Worm (Caenorhabditis elegans) whole organism, young adult: ENCODE data around the gene C38H2.3.

ENCODE experiments used
- B0035.1 ChIP-seq: sonication (generic microtip); optimal IDR thresholded peaks from 2 replicates; lab custom pipeline; 2016; ENCODE audit warnings: missing genetic modification characterization, mild to moderate bottlenecking, missing compliant biosample characterization, missing genotype, missing genetic modification reagents
- B0261.1 ChIP-seq: sonication (generic microtip); optimal IDR thresholded peaks from 2 replicates; lab custom pipeline; 2016; ENCODE audit warnings: mild to moderate bottlenecking, missing genetic modification characterization, moderate library complexity, missing compliant biosample characterization
- B0336.3 ChIP-seq: fragments of 200-800 bp; sonication (Bioruptor generic); IDR thresholded peaks from 2 replicates; pipeline ENCODE4 v1.3.6; 2022; ENCODE audit warnings: missing genetic modification characterization, missing compliant biosample characterization
- D2030.7 ChIP-seq: fragments of 200-800 bp; sonication (Bioruptor generic); IDR thresholded peaks from 2 replicates; pipeline ENCODE4 v1.3.6; 2022; ENCODE audit warnings: missing genetic modification reagents, missing genetic modification characterization, missing compliant biosample characterization
- F23B12.7 ChIP-seq: sonication (generic microtip); optimal IDR thresholded peaks from 2 replicates; lab custom pipeline; 2017; ENCODE audit warnings: missing genetic modification characterization, mild to moderate bottlenecking, missing compliant biosample characterization, antibody characterized with exemption, moderate library complexity; ENCODE audit not compliant: insufficient read depth
- F57A8.1 ChIP-seq: fragments of 200-800 bp; sonication (Bioruptor generic); optimal IDR thresholded peaks from 2 replicates; lab custom pipeline; 2018; ENCODE audit warnings: mild to moderate bottlenecking, missing genetic modification characterization, moderate library complexity, missing compliant biosample characterization
- Y67H2A.10 ChIP-seq: fragments of 200-800 bp; sonication (Bioruptor generic); conservative IDR thresholded peaks from 2 replicates; pipeline ENCODE4 v1.3.6; 2022; ENCODE audit warnings: missing genetic modification reagents, missing genetic modification characterization, missing compliant biosample characterization
- akir-1 ChIP-seq: fragments of 200-800 bp; sonication (Bioruptor generic); optimal IDR thresholded peaks from 2 replicates; lab custom pipeline; 2018; ENCODE audit warnings: mild to moderate bottlenecking, missing genetic modification characterization, moderate library complexity, missing compliant biosample characterization
- ama-1 ChIP-seq, 3 experiments: fragments of 150-350 bp in 1 of 3; sonication (generic microtip) in 2 of 3; optimal IDR thresholded peaks; 2 replicates each; lab custom pipeline; 2014 to 2018; ENCODE audit warnings: missing biosample characterization in 2 of 3, missing genetic modification characterization in 2 of 3, missing genetic modification reagents in 2 of 3
- athp-1 ChIP-seq: sonication (generic microtip); optimal IDR thresholded peaks from 2 replicates; lab custom pipeline; 2017; ENCODE audit warnings: mild to moderate bottlenecking, missing genetic modification characterization, missing compliant biosample characterization
- attf-3 ChIP-seq: fragments of 200-800 bp; sonication (Bioruptor generic); conservative IDR thresholded peaks from 2 replicates; pipeline ENCODE4 v1.3.6; 2022; ENCODE audit warnings: missing genetic modification reagents, missing genetic modification characterization, missing compliant biosample characterization
- attf-6 ChIP-seq: fragments of 200-800 bp; sonication (Bioruptor generic); IDR thresholded peaks from 2 replicates; pipeline ENCODE4 v1.3.6; 2022; ENCODE audit warnings: missing genetic modification reagents, missing genetic modification characterization, missing compliant biosample characterization
- bed-1 ChIP-seq: fragments of 200-800 bp; sonication (Bioruptor generic); IDR thresholded peaks from 2 replicates; pipeline ENCODE4 v1.3.6; 2022; ENCODE audit warnings: missing genetic modification reagents, missing genetic modification characterization, missing compliant biosample characterization
- bed-2 ChIP-seq: fragments of 200-800 bp; sonication (Bioruptor generic); IDR thresholded peaks from 2 replicates; pipeline ENCODE4 v1.3.6; 2022; ENCODE audit warnings: missing genetic modification reagents, missing genetic modification characterization, missing compliant biosample characterization
- cebp-1 ChIP-seq, 2 experiments: fragments of 200-800 bp in 1 of 2; sonication (Bioruptor generic) in 1 of 2; sonication (generic microtip) in 1 of 2; IDR thresholded peaks in 1 of 2; optimal IDR thresholded peaks in 1 of 2; 2 replicates each; pipeline versions ENCODE4 v1.3.6 to Lab custom; 2017 to 2022; ENCODE audit warnings: missing compliant biosample characterization in 2 of 2, missing genetic modification characterization in 2 of 2, mild to moderate bottlenecking in 1 of 2, missing genetic modification reagents in 1 of 2, moderate library complexity in 1 of 2
- ceh-27 ChIP-seq: fragments of 200-800 bp; sonication (Bioruptor generic); optimal IDR thresholded peaks from 2 replicates; lab custom pipeline; 2018; ENCODE audit warnings: mild to moderate bottlenecking, missing genetic modification characterization, moderate library complexity, missing compliant biosample characterization
- ceh-40 ChIP-seq: fragments of 200-800 bp; sonication (Bioruptor generic); IDR thresholded peaks from 2 replicates; pipeline ENCODE4 v1.3.6; 2022; ENCODE audit warnings: missing genetic modification characterization, missing compliant biosample characterization
- chd-7 ChIP-seq: sonication (generic microtip); optimal IDR thresholded peaks from 2 replicates; lab custom pipeline; 2016; ENCODE audit warnings: mild to moderate bottlenecking, missing genetic modification characterization, moderate library complexity, missing compliant biosample characterization
- dox-1 ChIP-seq: fragments of 200-800 bp; sonication (Bioruptor generic); IDR thresholded peaks from 2 replicates; pipeline ENCODE4 v1.3.6; 2022; ENCODE audit warnings: missing genetic modification reagents, missing genetic modification characterization, missing compliant biosample characterization
- dpl-1 ChIP-seq: fragments of 150-350 bp; optimal IDR thresholded peaks from 2 replicates; lab custom pipeline; 2014; ENCODE audit warnings: missing biosample characterization, missing genetic modification reagents, missing genetic modification characterization
- egl-18 ChIP-seq: fragments of 200-800 bp; sonication (Bioruptor generic); IDR thresholded peaks from 2 replicates; pipeline ENCODE4 v1.3.6; 2022; ENCODE audit warnings: missing genetic modification reagents, missing genetic modification characterization, missing compliant biosample characterization
- him-1 ChIP-seq: sonication (generic microtip); optimal IDR thresholded peaks from 2 replicates; lab custom pipeline; 2016; ENCODE audit warnings: missing genotype, missing genetic modification reagents, missing genetic modification characterization, missing compliant biosample characterization
- hsf-1 ChIP-seq: fragments of 200-800 bp; sonication (Bioruptor generic); IDR thresholded peaks from 2 replicates; pipeline ENCODE4 v1.3.6; 2022; ENCODE audit warnings: missing genetic modification reagents, missing genetic modification characterization, missing compliant biosample characterization
- lag-1 ChIP-seq: fragments of 200-800 bp; sonication (Bioruptor generic); IDR thresholded peaks from 2 replicates; pipeline ENCODE4 v1.3.6; 2022; ENCODE audit warnings: missing genetic modification reagents, missing genetic modification characterization, missing compliant biosample characterization
- let-607 ChIP-seq, 2 experiments: fragments of 200-800 bp in 1 of 2; sonication (Bioruptor generic) in 1 of 2; sonication (generic microtip) in 1 of 2; optimal IDR thresholded peaks; 2 replicates each; lab custom pipeline; 2016 to 2018; ENCODE audit warnings: mild to moderate bottlenecking in 2 of 2, missing compliant biosample characterization in 2 of 2, missing genetic modification characterization in 2 of 2, moderate library complexity in 2 of 2, missing genotype in 1 of 2
- lin-40 ChIP-seq: sonication (generic microtip); optimal IDR thresholded peaks from 2 replicates; lab custom pipeline; 2016; ENCODE audit warnings: missing genetic modification characterization, mild to moderate bottlenecking, missing compliant biosample characterization, missing genotype, missing genetic modification reagents
- lin-54 ChIP-seq: fragments of 200-800 bp; sonication (Bioruptor generic); optimal IDR thresholded peaks from 2 replicates; lab custom pipeline; 2018; ENCODE audit warnings: mild to moderate bottlenecking, missing genetic modification characterization, missing compliant biosample characterization
- nfya-2 ChIP-seq: fragments of 200-800 bp; sonication (Bioruptor generic); IDR thresholded peaks from 2 replicates; pipeline ENCODE4 v1.3.6; 2022; ENCODE audit warnings: missing genetic modification reagents, missing genetic modification characterization, missing compliant biosample characterization
- nfyb-1 ChIP-seq: fragments of 200-800 bp; sonication (Bioruptor generic); IDR thresholded peaks from 2 replicates; pipeline ENCODE4 v1.3.6; 2022; ENCODE audit warnings: missing genetic modification reagents, missing genetic modification characterization, missing compliant biosample characterization
- nhr-120 ChIP-seq: fragments of 200-800 bp; sonication (Bioruptor generic); IDR thresholded peaks from 2 replicates; pipeline ENCODE4 v1.3.6; 2022; ENCODE audit warnings: missing genetic modification characterization, missing compliant biosample characterization
- nhr-179 ChIP-seq: sonication (generic microtip); optimal IDR thresholded peaks from 2 replicates; lab custom pipeline; 2016; ENCODE audit warnings: mild to moderate bottlenecking, missing genetic modification characterization, missing compliant biosample characterization
- nhr-27 ChIP-seq: fragments of 200-800 bp; sonication (Bioruptor generic); optimal IDR thresholded peaks from 2 replicates; lab custom pipeline; 2018; ENCODE audit warnings: mild to moderate bottlenecking, missing genetic modification characterization, moderate library complexity, missing compliant biosample characterization
- nhr-80 ChIP-seq: sonication (generic microtip); optimal IDR thresholded peaks from 2 replicates; lab custom pipeline; 2016; ENCODE audit warnings: missing genetic modification characterization, missing compliant biosample characterization
- rec-8 ChIP-seq, 2 experiments: sonication (generic microtip); optimal IDR thresholded peaks; 2 replicates each; lab custom pipeline; 2016; ENCODE audit warnings: mild to moderate bottlenecking in 2 of 2, missing genetic modification characterization in 2 of 2, missing genetic modification reagents in 2 of 2, missing genotype in 2 of 2, missing biosample characterization in 1 of 2, missing compliant biosample characterization in 1 of 2, moderate library complexity in 1 of 2
- repo-1 ChIP-seq: sonication (generic microtip); optimal IDR thresholded peaks from 2 replicates; lab custom pipeline; 2017; ENCODE audit warnings: mild to moderate bottlenecking, missing genetic modification characterization, missing compliant biosample characterization
- rpc-1 ChIP-seq, 2 experiments: fragments of 150-350 bp in 1 of 2; sonication (generic microtip) in 1 of 2; optimal IDR thresholded peaks; 2 replicates each; lab custom pipeline; 2014 to 2018; ENCODE audit warnings: missing biosample characterization in 1 of 2, missing genetic modification characterization in 1 of 2, missing genetic modification reagents in 1 of 2, missing genotype in 1 of 2
- snpc-1.3 ChIP-seq: sonication (generic microtip); optimal IDR thresholded peaks from 2 replicates; lab custom pipeline; 2017; ENCODE audit warnings: missing genetic modification characterization, mild to moderate bottlenecking, missing compliant biosample characterization, antibody characterized with exemption, moderate library complexity, missing genotype, missing genetic modification reagents; ENCODE audit not compliant: insufficient read depth
- snpc-4 ChIP-seq, 5 experiments: fragments of 150-350 bp in 1 of 5; sonication (generic microtip) in 4 of 5; optimal IDR thresholded peaks; 2 replicates each; lab custom pipeline; 2014 to 2018; ENCODE audit warnings: missing genetic modification characterization in 5 of 5, missing biosample characterization in 3 of 5, antibody characterized with exemption in 2 of 5, mild to moderate bottlenecking in 2 of 5, missing compliant biosample characterization in 2 of 5, missing genotype in 2 of 5, moderate library complexity in 2 of 5, missing genetic modification reagents in 1 of 5
- tbp1 ChIP-seq: fragments of 200-800 bp; sonication (Bioruptor generic); optimal IDR thresholded peaks from 2 replicates; lab custom pipeline; 2018; ENCODE audit warnings: mild to moderate bottlenecking, missing genetic modification characterization, missing compliant biosample characterization
- unc-62 ChIP-seq: fragments of 150-350 bp; optimal IDR thresholded peaks from 2 replicates; lab custom pipeline; 2014; ENCODE audit warnings: missing biosample characterization, missing genetic modification reagents, missing genetic modification characterization
- zim-3 ChIP-seq: sonication (generic microtip); optimal IDR thresholded peaks from 2 replicates; lab custom pipeline; 2017; ENCODE audit warnings: mild to moderate bottlenecking, missing genetic modification characterization, moderate library complexity, missing compliant biosample characterization
- ztf-22 ChIP-seq: fragments of 200-800 bp; sonication (Bioruptor generic); optimal IDR thresholded peaks from 2 replicates; lab custom pipeline; 2018; ENCODE audit warnings: mild to moderate bottlenecking, missing genetic modification characterization, moderate library complexity, missing compliant biosample characterization
- ztf-25 ChIP-seq: fragments of 200-800 bp; sonication (Bioruptor generic); IDR thresholded peaks from 2 replicates; pipeline ENCODE4 v1.3.6; 2022; ENCODE audit warnings: missing genetic modification reagents, missing genetic modification characterization, missing compliant biosample characterization
- ztf-26 ChIP-seq: sonication (generic microtip); optimal IDR thresholded peaks from 2 replicates; lab custom pipeline; 2017; ENCODE audit warnings: missing genetic modification characterization, missing compliant biosample characterization
- ztf-6 ChIP-seq: fragments of 200-800 bp; sonication (Bioruptor generic); IDR thresholded peaks from 2 replicates; pipeline ENCODE4 v1.3.6; 2022; ENCODE audit warnings: missing genetic modification reagents, missing genetic modification characterization, missing compliant biosample characterization

C38H2.3 gene

ce11 chrIII:10407198-10407663 lies 20.9 kb upstream of the C38H2.3 start, which contains the start of gene hat-1:
Gene hat-1 (minus strand): TSS chrIII:10407248.
- TF ChIP-seq lin-54 (GFP tag; lab: Kevin White, UChicago) = peak; percentile 96
- TF ChIP-seq egl-18 = 0 out of 2 replicates have a peak, but pooled peaks have one; percentile 53
- peak; percentile 99 for TF ChIP-seq dox-1 (GFP tag; lab: Robert Waterston, UW)
- TF ChIP-seq rpc-1 (optimal IDR thresholded peaks at IDR 0.05; lab: Kevin White, UChicago) = no peak
- no peak for TF ChIP-seq rpc-1 (tag; optimal IDR thresholded peaks at IDR 0.05; lab: Kevin White, UChicago)
- TF ChIP-seq bed-1 (GFP tag; lab: Robert Waterston, UW) = no peak
- no peak for TF ChIP-seq nfya-2 (GFP tag; lab: Robert Waterston, UW)
- TF ChIP-seq attf-3 (GFP tag; lab: Robert Waterston, UW) = no peak; the same call in 1 of the 2 replicates
- TF ChIP-seq snpc-4 (GFP tag; optimal IDR thresholded peaks at IDR 0.05; lab: Kevin White, UChicago) = peak; percentile 56
- TF ChIP-seq snpc-4 (tag; optimal IDR thresholded peaks at IDR 0.05; lab: Kevin White, UChicago) = peak in 3 of 4 experiments; percentile 79 to 86 (median 80)
- no peak for TF ChIP-seq ama-1 (optimal IDR thresholded peaks at IDR 0.05; lab: Kevin White, UChicago)
- TF ChIP-seq ama-1 (GFP tag; optimal IDR thresholded peaks at IDR 0.05; lab: Kevin White, UChicago) = no peak
- TF ChIP-seq nhr-120 (GFP tag; lab: Robert Waterston, UW) = no peak
- TF ChIP-seq B0336.3 (GFP tag; lab: Robert Waterston, UW) = peak; percentile 99
- no peak for TF ChIP-seq bed-2 (GFP tag; lab: Robert Waterston, UW)
- peak; percentile 82 for TF ChIP-seq snpc-1.3 (tag; lab: Kevin White, UChicago)
- no peak for TF ChIP-seq nhr-27
- TF ChIP-seq nfyb-1 (GFP tag; lab: Robert Waterston, UW) = peak; percentile 97
- peak; percentile 97 for TF ChIP-seq athp-1 (tag; lab: Kevin White, UChicago)
- no peak for TF ChIP-seq ztf-6
- TF ChIP-seq F57A8.1 (GFP tag; lab: Kevin White, UChicago) = no peak
- TF ChIP-seq repo-1 (tag; lab: Kevin White, UChicago) = peak; percentile 87
- peak; percentile 87 for TF ChIP-seq dpl-1
- no peak for TF ChIP-seq unc-62 (GFP tag; lab: Kevin White, UChicago)
- no peak for TF ChIP-seq akir-1 (GFP tag; lab: Kevin White, UChicago)
- no peak for TF ChIP-seq nhr-179 (tag; lab: Kevin White, UChicago)
- no peak for TF ChIP-seq ztf-22 (GFP tag; lab: Kevin White, UChicago)
- peak; percentile 98 for TF ChIP-seq cebp-1 (GFP tag; IDR thresholded peaks at IDR 0.05; lab: Robert Waterston, UW)
- peak; percentile 100 for TF ChIP-seq cebp-1 (tag; optimal IDR thresholded peaks at IDR 0.05; lab: Kevin White, UChicago)
- no peak for TF ChIP-seq him-1 (tag; lab: Kevin White, UChicago)
- TF ChIP-seq D2030.7 (GFP tag; lab: Robert Waterston, UW) = peak; percentile 95
- peak; percentile 97 for TF ChIP-seq lin-40 (tag; lab: Kevin White, UChicago)
- peak; percentile 75 for TF ChIP-seq tbp1 (GFP tag; lab: Kevin White, UChicago)
- TF ChIP-seq zim-3 = peak; percentile 16
- TF ChIP-seq ztf-26 = peak; percentile 95
- peak; percentile 84 for TF ChIP-seq hsf-1 (GFP tag; lab: Robert Waterston, UW)
- TF ChIP-seq attf-6 (GFP tag; lab: Robert Waterston, UW) = peak; percentile 83
- peak in 1 of 2 experiments; percentile 55 for TF ChIP-seq rec-8 (tag; optimal IDR thresholded peaks at IDR 0.05; lab: Kevin White, UChicago)
- peak; percentile 92 for TF ChIP-seq ceh-27 (GFP tag; lab: Kevin White, UChicago)
- TF ChIP-seq ztf-25 (GFP tag; lab: Robert Waterston, UW) = no peak
- peak; percentile 90 for TF ChIP-seq chd-7
- TF ChIP-seq let-607 (tag; optimal IDR thresholded peaks at IDR 0.05; lab: Kevin White, UChicago) = peak; percentile 81 to 87
- TF ChIP-seq F23B12.7 = peak; percentile 63
- TF ChIP-seq lag-1 (GFP tag; lab: Robert Waterston, UW) = no peak
- TF ChIP-seq B0261.1 (tag; lab: Kevin White, UChicago) = peak; percentile 4
- TF ChIP-seq nhr-80 (tag; lab: Kevin White, UChicago) = peak; percentile 50
- peak; percentile 68 for TF ChIP-seq B0035.1 (tag; lab: Kevin White, UChicago)
- TF ChIP-seq Y67H2A.10 (GFP tag; lab: Robert Waterston, UW) = 0 out of 2 replicates have a peak, but pooled peaks have one; percentile 57
- no peak for TF ChIP-seq ceh-40
